Worm (Caenorhabditis elegans): Measurements from ENCODE around the gene cwn-1.

The cwn-1 gene

DNA sequence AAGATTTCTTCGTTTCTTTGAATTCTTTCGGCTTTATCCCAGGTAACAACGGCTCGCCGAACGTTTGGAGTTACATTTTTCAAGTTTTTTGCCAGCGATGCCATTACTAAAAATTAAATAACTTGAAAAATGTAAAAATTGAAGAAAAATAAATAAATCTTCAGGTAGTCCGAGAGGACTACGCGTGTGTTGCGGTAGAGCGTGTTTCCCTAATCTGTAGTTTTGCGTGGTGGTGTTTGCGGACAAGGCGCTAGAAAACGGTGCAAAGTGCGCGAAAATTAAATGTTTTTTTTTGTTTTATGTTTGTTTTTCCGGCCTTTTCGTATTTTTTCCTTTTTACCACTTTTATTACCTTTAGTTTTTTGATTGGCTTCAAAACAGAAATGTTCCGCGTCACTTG lies 22.5 kb upstream of the cwn-1 start, which contains the start of gene mrpl-28 (continued):
- no peak for TF ChIP-seq ceh-45 (GFP tag; IDR thresholded peaks at IDR 0.05)
- TF ChIP-seq ttx-3 (tag; optimal IDR thresholded peaks at IDR 0.05): no peak
- no peak for TF ChIP-seq tbx-7 (tag; optimal IDR thresholded peaks at IDR 0.05)
- peak; percentile 46 for TF ChIP-seq C08G9.2 (tag; optimal IDR thresholded peaks at IDR 0.05)
- TF ChIP-seq C38D4.7 (GFP tag; optimal IDR thresholded peaks at IDR 0.05): no peak
- TF ChIP-seq sox-4 (tag; optimal IDR thresholded peaks at IDR 0.05): no peak
- TF ChIP-seq madf-2 (tag; optimal IDR thresholded peaks at IDR 0.05): no peak
- TF ChIP-seq hlh-13 (GFP tag; optimal IDR thresholded peaks at IDR 0.05): no peak
- TF ChIP-seq unc-55 (GFP tag; optimal IDR thresholded peaks at IDR 0.05): no peak
- peak; percentile 57 for TF ChIP-seq dve-1 (tag; optimal IDR thresholded peaks at IDR 0.05)
- TF ChIP-seq ceh-30 (tag; optimal IDR thresholded peaks at IDR 0.05): no peak
- no peak for TF ChIP-seq Y22D7AL.16 (tag; optimal IDR thresholded peaks at IDR 0.05)
- TF ChIP-seq hlh-8 (tag; optimal IDR thresholded peaks at IDR 0.05): no peak

DNA sequence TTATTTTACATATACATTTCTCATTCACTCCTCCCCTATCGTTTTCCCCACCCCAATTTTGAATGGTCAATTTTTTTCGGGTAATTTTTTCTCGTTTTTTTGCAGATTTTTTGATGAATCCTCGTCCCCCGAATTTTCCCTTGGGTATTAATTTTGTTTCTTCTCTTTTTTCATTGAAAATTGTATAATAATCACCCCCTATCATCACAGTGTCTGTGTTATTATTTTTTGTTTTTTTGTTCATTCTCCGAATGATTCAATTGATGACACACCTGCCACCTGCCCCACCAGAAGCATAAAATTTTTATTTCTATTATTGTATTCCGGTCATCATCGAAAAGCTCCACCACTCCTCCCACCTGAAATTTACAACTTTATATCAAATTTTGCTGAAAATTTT lies 18.9 kb upstream of the cwn-1 start, which contains the start of gene T25D3.3:
Gene T25D3.3, plus strand, starts transcription at position 301 of the 400 bp plus-strand sequence.
- TF ChIP-seq sox-4 (tag; optimal IDR thresholded peaks at IDR 0.05) (no peak), pha-4 (tag; optimal IDR thresholded peaks at IDR 0.05) (no peak), ceh-19 (GFP tag; optimal IDR thresholded peaks at IDR 0.05) (no peak), C38D4.7 (GFP tag; optimal IDR thresholded peaks at IDR 0.05) (no peak), K09A11.1 (tag; optimal IDR thresholded peaks at IDR 0.05; ENCODE audit: insufficient read depth) (no peak), hlh-15 (tag; optimal IDR thresholded peaks at IDR 0.05) (no peak), elt-2 (tag; optimal IDR thresholded peaks at IDR 0.05) (no peak)

ce11 chrII:151495-151894 lies 18.1 kb upstream of the cwn-1 start:
- TF ChIP-seq lin-11 (tag; optimal IDR thresholded peaks at IDR 0.05) (no peak), tbx-7 (tag; optimal IDR thresholded peaks at IDR 0.05) (no peak), nhr-11 (tag; optimal IDR thresholded peaks at IDR 0.05) (no peak), ztf-16 (tag; optimal IDR thresholded peaks at IDR 0.05) (no peak), pha-4 (tag; optimal IDR thresholded peaks at IDR 0.05) (no peak), F13H6.1 (tag; optimal IDR thresholded peaks at IDR 0.05) (no peak), ceh-45 (GFP tag; IDR thresholded peaks at IDR 0.05) (no peak), sdc-2 (tag; optimal IDR thresholded peaks at IDR 0.05) (no peak), ceh-9 (tag; optimal IDR thresholded peaks at IDR 0.05) (no peak), hlh-8 (tag; optimal IDR thresholded peaks at IDR 0.05) (no peak), npax-4 (tag; optimal IDR thresholded peaks at IDR 0.05) (no peak), ceh-48 (tag; optimal IDR thresholded peaks at IDR 0.05) (no peak), lim-6 (tag; optimal IDR thresholded peaks at IDR 0.05) (no peak), rnt-1 (tag; optimal IDR thresholded peaks at IDR 0.05) (no peak), C38D4.7 (GFP tag; optimal IDR thresholded peaks at IDR 0.05) (no peak), tbx-2 (tag; optimal IDR thresholded peaks at IDR 0.05) (no peak), syd-9 (tag; optimal IDR thresholded peaks at IDR 0.05) (no peak), ceh-18 (tag; optimal IDR thresholded peaks at IDR 0.05) (no peak)

- TF ChIP-seq ceh-45 (GFP tag; IDR thresholded peaks at IDR 0.05) (no peak), hlh-13 (GFP tag; optimal IDR thresholded peaks at IDR 0.05) (no peak), T23F11.4 (GFP tag; optimal IDR thresholded peaks at IDR 0.05) (no peak), ceh-48 (tag; optimal IDR thresholded peaks at IDR 0.05) (no peak), ama-1 (optimal IDR thresholded peaks at IDR 0.05) (no peak), rnt-1 (tag; optimal IDR thresholded peaks at IDR 0.05) (no peak), lim-6 (tag; optimal IDR thresholded peaks at IDR 0.05) (no peak), ceh-24 (tag; optimal IDR thresholded peaks at IDR 0.05) (no peak), fax-1 (tag; optimal IDR thresholded peaks at IDR 0.05) (no peak), tbx-2 (tag; optimal IDR thresholded peaks at IDR 0.05) (no peak), fkh-6 (tag; optimal IDR thresholded peaks at IDR 0.05) (no peak), pha-2 (tag; optimal IDR thresholded peaks at IDR 0.05) (no peak), pqm-1 (tag; optimal IDR thresholded peaks at IDR 0.05) (no peak)
Observed at ce11 chrII:146933-147332, 13.5 kb upstream of the cwn-1 start, which contains the start of gene T25D3.4. T25D3.4 (plus strand) TSS chrII:147233.
